Worm (Caenorhabditis elegans) whole organism, L1 larva: Measurements from ENCODE around the gene fipr-4.

Source experiments
- F16B12.6 ChIP-seq: fragments of 150-350 bp; optimal IDR thresholded peaks from 2 replicates; lab custom pipeline; 2014; ENCODE audit warnings: missing biosample characterization, missing genetic modification characterization
- ama-1 ChIP-seq: fragments of 150-350 bp; optimal IDR thresholded peaks from 2 replicates; lab custom pipeline; 2014
- ceh-8 ChIP-seq: fragments of 200-800 bp; sonication (Bioruptor generic); optimal IDR thresholded peaks from 2 replicates; lab custom pipeline; 2018; ENCODE audit warnings: mild to moderate bottlenecking, missing genetic modification characterization, moderate library complexity, missing compliant biosample characterization
- ceh-82 ChIP-seq, 3 experiments: fragments of 150-350 bp in 1 of 3; sonication (generic microtip) in 2 of 3; optimal IDR thresholded peaks; 2 replicates each; lab custom pipeline; 2014 to 2017; ENCODE audit warnings: missing biosample characterization in 3 of 3, missing genetic modification characterization in 3 of 3
- dpl-1 ChIP-seq, 3 experiments: fragments of 150-350 bp in 2 of 3; sonication (generic microtip) in 1 of 3; optimal IDR thresholded peaks; 2 replicates each; lab custom pipeline; 2014 to 2017; ENCODE audit warnings: missing biosample characterization in 3 of 3, missing genetic modification characterization in 3 of 3, missing genetic modification reagents in 3 of 3
- dsc-1 ChIP-seq: sonication (generic microtip); optimal IDR thresholded peaks from 2 replicates; lab custom pipeline; 2016; ENCODE audit warnings: mild to moderate bottlenecking, missing genetic modification characterization, missing compliant biosample characterization
- efl-1 ChIP-seq, 4 experiments: fragments of 150-350 bp; optimal IDR thresholded peaks in 3 of 4; peaks in 1 of 4; 1 replicate in 1 of 4; 2 replicates in 3 of 4; lab custom pipeline; 2014; ENCODE audit warnings: missing biosample characterization in 2 of 4, missing genetic modification characterization in 2 of 4, missing genetic modification reagents in 2 of 4
- egl-13 ChIP-seq: sonication (generic microtip); optimal IDR thresholded peaks from 2 replicates; lab custom pipeline; 2016; ENCODE audit warnings: missing genotype, missing genetic modification reagents, missing genetic modification characterization, missing compliant biosample characterization
- fkh-8 ChIP-seq: sonication (generic microtip); optimal IDR thresholded peaks from 2 replicates; lab custom pipeline; 2016; ENCODE audit warnings: mild to moderate bottlenecking, missing genetic modification characterization, missing compliant biosample characterization
- hlh-17 ChIP-seq: fragments of 200-800 bp; sonication (Bioruptor generic); optimal IDR thresholded peaks from 2 replicates; lab custom pipeline; 2018; ENCODE audit warnings: missing genetic modification characterization, mild to moderate bottlenecking, missing compliant biosample characterization, moderate library complexity, borderline replicate concordance
- hlh-4 ChIP-seq: sonication (generic microtip); optimal IDR thresholded peaks from 2 replicates; lab custom pipeline; 2016; ENCODE audit warnings: mild to moderate bottlenecking, missing genetic modification characterization, missing compliant biosample characterization
- irx-1 ChIP-seq: sonication (generic microtip); optimal IDR thresholded peaks from 2 replicates; lab custom pipeline; 2016; ENCODE audit warnings: missing genetic modification characterization, missing compliant biosample characterization
- isw-1 ChIP-seq: fragments of 200-800 bp; sonication (Bioruptor generic); IDR thresholded peaks from 2 replicates; pipeline ENCODE4 v1.3.6; 2022; ENCODE audit warnings: missing genetic modification characterization, missing compliant biosample characterization
- jun-1 ChIP-seq: fragments of 150-350 bp; optimal IDR thresholded peaks from 2 replicates; lab custom pipeline; 2014; ENCODE audit warnings: missing biosample characterization, missing genetic modification reagents, missing genetic modification characterization
- lin-13 ChIP-seq: fragments of 150-350 bp; optimal IDR thresholded peaks from 2 replicates; lab custom pipeline; 2014; ENCODE audit warnings: missing biosample characterization, missing genetic modification reagents, missing genetic modification characterization
- lin-14 ChIP-seq: fragments of 200-800 bp; sonication (Bioruptor generic); optimal IDR thresholded peaks from 2 replicates; lab custom pipeline; 2018; ENCODE audit warnings: mild to moderate bottlenecking, missing genetic modification characterization, moderate library complexity, missing compliant biosample characterization
- lin-15B ChIP-seq: fragments of 150-350 bp; sonication (generic microtip); optimal IDR thresholded peaks from 3 replicates; lab custom pipeline; 2014; ENCODE audit warnings: missing biosample characterization, missing genetic modification characterization
- lin-39 ChIP-seq: fragments of 150-350 bp; optimal IDR thresholded peaks from 2 replicates; lab custom pipeline; 2014; ENCODE audit warnings: missing biosample characterization, missing genetic modification reagents, missing genetic modification characterization
- lsy-2 ChIP-seq, 2 experiments: fragments of 150-350 bp; optimal IDR thresholded peaks; 2 replicates each; lab custom pipeline; 2014; ENCODE audit warnings: missing biosample characterization in 2 of 2, missing genetic modification characterization in 2 of 2
- mdl-1 ChIP-seq, 2 experiments: fragments of 150-350 bp; optimal IDR thresholded peaks; 2 replicates each; lab custom pipeline; 2014 to 2017; ENCODE audit warnings: missing biosample characterization in 2 of 2, missing genetic modification characterization in 2 of 2, inconsistent platforms in 1 of 2
- nhr-12 ChIP-seq: sonication (generic microtip); optimal IDR thresholded peaks from 2 replicates; lab custom pipeline; 2017; ENCODE audit warnings: missing biosample characterization, missing genetic modification characterization
- nhr-237 ChIP-seq: fragments of 150-350 bp; optimal IDR thresholded peaks from 2 replicates; lab custom pipeline; 2014; ENCODE audit warnings: missing biosample characterization, missing genetic modification characterization
- nhr-47 ChIP-seq: sonication (generic microtip); optimal IDR thresholded peaks from 2 replicates; lab custom pipeline; 2016; ENCODE audit warnings: mild to moderate bottlenecking, missing genetic modification characterization, moderate library complexity, missing compliant biosample characterization
- nhr-71 ChIP-seq: sonication (generic microtip); optimal IDR thresholded peaks from 2 replicates; lab custom pipeline; 2016; ENCODE audit warnings: mild to moderate bottlenecking, missing genetic modification characterization, moderate library complexity, missing compliant biosample characterization
- nhr-76 ChIP-seq: sonication (generic microtip); optimal IDR thresholded peaks from 2 replicates; lab custom pipeline; 2017; ENCODE audit warnings: missing biosample characterization, missing genetic modification characterization
- pag-3 ChIP-seq: sonication (generic microtip); optimal IDR thresholded peaks from 2 replicates; lab custom pipeline; 2017; ENCODE audit warnings: missing genetic modification characterization, mild to moderate bottlenecking, missing compliant biosample characterization, antibody characterized with exemption, borderline replicate concordance; ENCODE audit not compliant: insufficient read depth
- pax-3 ChIP-seq: fragments of 200-800 bp; sonication (Bioruptor generic); optimal IDR thresholded peaks from 2 replicates; lab custom pipeline; 2018; ENCODE audit warnings: mild to moderate bottlenecking, missing genetic modification characterization, moderate library complexity, missing compliant biosample characterization
- rnt-1 ChIP-seq: sonication (generic microtip); optimal IDR thresholded peaks from 2 replicates; lab custom pipeline; 2016; ENCODE audit warnings: mild to moderate bottlenecking, missing genetic modification characterization, moderate library complexity, missing compliant biosample characterization
- skn-1 ChIP-seq: fragments of 150-350 bp; optimal IDR thresholded peaks from 2 replicates; lab custom pipeline; 2014; ENCODE audit warnings: missing biosample characterization, missing genetic modification characterization
- snpc-4 ChIP-seq: fragments of 150-350 bp; optimal IDR thresholded peaks from 2 replicates; lab custom pipeline; 2014; ENCODE audit warnings: missing biosample characterization, missing genetic modification characterization
- snu-23 ChIP-seq: sonication (generic microtip); optimal IDR thresholded peaks from 2 replicates; lab custom pipeline; 2016; ENCODE audit warnings: missing genetic modification characterization, missing compliant biosample characterization
- sox-4 ChIP-seq: sonication (generic microtip); optimal IDR thresholded peaks from 2 replicates; lab custom pipeline; 2016; ENCODE audit warnings: missing genetic modification characterization, missing compliant biosample characterization
- sptf-1 ChIP-seq: fragments of 150-350 bp; optimal IDR thresholded peaks from 2 replicates; lab custom pipeline; 2014; ENCODE audit warnings: missing biosample characterization, missing genetic modification characterization
- swsn-7 ChIP-seq: sonication (generic microtip); optimal IDR thresholded peaks from 2 replicates; lab custom pipeline; 2016; ENCODE audit warnings: missing genetic modification characterization, missing compliant biosample characterization
- vab-15 ChIP-seq: sonication (generic microtip); optimal IDR thresholded peaks from 2 replicates; lab custom pipeline; 2017; ENCODE audit warnings: missing genotype, mild to moderate bottlenecking, missing genetic modification characterization, missing compliant biosample characterization
- zag-1 ChIP-seq: fragments of 150-350 bp; optimal IDR thresholded peaks from 2 replicates; lab custom pipeline; 2014; ENCODE audit warnings: missing biosample characterization, missing genetic modification characterization
- zip-4 ChIP-seq: fragments of 200-800 bp; sonication (Bioruptor generic); optimal IDR thresholded peaks from 2 replicates; lab custom pipeline; 2018; ENCODE audit warnings: mild to moderate bottlenecking, missing genetic modification characterization, moderate library complexity, missing compliant biosample characterization
- ztf-11 ChIP-seq, 2 experiments: sonication (generic microtip); optimal IDR thresholded peaks; 2 replicates each; lab custom pipeline; 2016 to 2017; ENCODE audit warnings: missing genetic modification characterization in 2 of 2, missing biosample characterization in 1 of 2, missing compliant biosample characterization in 1 of 2

fipr-4 gene

ce11 chrV:10255005-10255472 is 26.8 kb upstream of the fipr-4 start, which contains the start of gene rop-1 (continued):
- no peak for TF ChIP-seq jun-1
- TF ChIP-seq snu-23, result no peak

- TF ChIP-seq dsc-1 (tag; lab: Kevin White, UChicago) (no peak), vab-15 (tag; lab: Kevin White, UChicago) (no peak), pax-3 (tag; lab: Kevin White, UChicago) (no peak), jun-1 (no peak), hlh-4 (tag; lab: Kevin White, UChicago) (no peak), ceh-82 (tag; optimal IDR thresholded peaks at IDR 0.05; lab: Kevin White, UChicago) (no peak), rnt-1 (tag; lab: Kevin White, UChicago) (no peak), ceh-8 (no peak), nhr-76 (tag; lab: Kevin White, UChicago) (no peak)
Observed at ce11 chrV:10252682-10253081, 24.4 kb upstream of the fipr-4 start.

- TF ChIP-seq lin-39 (tag; lab: Kevin White, UChicago) (no peak), hlh-17 (GFP tag; lab: Kevin White, UChicago) (no peak), sox-4 (tag; lab: Kevin White, UChicago) (no peak), swsn-7 (tag; lab: Kevin White, UChicago) (no peak), irx-1 (tag; lab: Kevin White, UChicago) (no peak), mdl-1 (tag; optimal IDR thresholded peaks at IDR 0.05; lab: Kevin White, UChicago) (no peak), snpc-4 (tag; lab: Kevin White, UChicago) (no peak), egl-13 (tag; lab: Kevin White, UChicago) (no peak), zip-4 (GFP tag; lab: Kevin White, UChicago) (no peak), nhr-71 (tag; lab: Kevin White, UChicago) (no peak), lin-13 (GFP tag; lab: Kevin White, UChicago) (no peak)
- TF ChIP-seq, all 84 proteins: peak for 0
Observed at ce11 chrV:10249515-10249914, 21.3 kb upstream of the fipr-4 start.

- TF ChIP-seq irx-1 (tag; lab: Kevin White, UChicago) (no peak), pax-3 (tag; lab: Kevin White, UChicago) (no peak), ama-1 (lab: Kevin White, UChicago) (peak; percentile 2), efl-1 (optimal IDR thresholded peaks at IDR 0.05; lab: Kevin White, UChicago) (no peak), efl-1 (GFP tag; optimal IDR thresholded peaks at IDR 0.05 in 1 of 2; lab: Kevin White, UChicago) (peak in 1 of 2 experiments; percentile 49)
Observed at ce11 chrV:10248255-10248979, 20.2 kb upstream of the fipr-4 start, which contains the start of gene akt-1. akt-1 (plus strand) TSS chrV:10248905.

- TF ChIP-seq isw-1 (GFP tag; lab: Robert Waterston, UW) (no peak), fkh-8 (tag; lab: Kevin White, UChicago) (peak; percentile 46), lsy-2 (tag; optimal IDR thresholded peaks at IDR 0.05; lab: Kevin White, UChicago) (no peak), lin-15B (no peak), dpl-1 (GFP tag; optimal IDR thresholded peaks at IDR 0.05; lab: Kevin White, UChicago) (no peak), ceh-8 (peak; percentile 58), nhr-12 (tag; lab: Kevin White, UChicago) (no peak), zip-4 (GFP tag; lab: Kevin White, UChicago) (no peak), ztf-11 (tag; optimal IDR thresholded peaks at IDR 0.05; lab: Kevin White, UChicago) (no peak), snu-23 (no peak), zag-1 (tag; lab: Kevin White, UChicago) (no peak), snpc-4 (tag; lab: Kevin White, UChicago) (no peak), sptf-1 (no peak), dsc-1 (tag; lab: Kevin White, UChicago) (peak; percentile 69), nhr-237 (no peak), pax-3 (tag; lab: Kevin White, UChicago) (peak; percentile 17), skn-1 (tag; lab: Kevin White, UChicago) (no peak), F16B12.6 (tag; lab: Kevin White, UChicago) (no peak), nhr-71 (tag; lab: Kevin White, UChicago) (peak; percentile 18), lin-14 (GFP tag; lab: Kevin White, UChicago) (peak; percentile 58), hlh-17 (GFP tag; lab: Kevin White, UChicago) (no peak), pag-3 (tag; lab: Kevin White, UChicago) (no peak), swsn-7 (tag; lab: Kevin White, UChicago) (no peak), ceh-82 (tag; optimal IDR thresholded peaks at IDR 0.05; lab: Kevin White, UChicago) (no peak), nhr-47 (tag; lab: Kevin White, UChicago) (peak; percentile 31)
- TF ChIP-seq, all 84 proteins: peak for 7
Observed at ce11 chrV:10247673-10248239, 19.5 kb upstream of the fipr-4 start.
